Fruit fly (Drosophila melanogaster) whole organism, prepupa: ENCODE data around the gene CG15020.

Experiments used
- Blimp-1 ChIP-seq: fragments of 200-800 bp; sonication (Bioruptor generic); optimal IDR thresholded peaks from 3 replicates; lab custom pipeline; 2017; ENCODE audit warnings: missing biosample characterization, missing genetic modification characterization, mild to moderate bottlenecking, moderate library complexity, missing genetic modification reagents
- CG10669 ChIP-seq: fragments of 200-800 bp; sonication (Bioruptor generic); optimal IDR thresholded peaks from 3 replicates; lab custom pipeline; 2018; ENCODE audit warnings: missing biosample characterization, mild to moderate bottlenecking, missing genetic modification characterization, moderate library complexity
- CG11294 ChIP-seq: fragments of 200-800 bp; sonication (Bioruptor generic); IDR thresholded peaks from 2 replicates; pipeline ENCODE4 v1.3.6; 2022; ENCODE audit warnings: missing biosample characterization, missing genetic modification characterization
- CG11902 ChIP-seq: fragments of 200-800 bp; sonication (Bioruptor generic); optimal IDR thresholded peaks from 3 replicates; lab custom pipeline; 2016; ENCODE audit warnings: missing biosample characterization, missing genetic modification characterization
- CG15336 ChIP-seq: fragments of 200-800 bp; sonication (Bioruptor generic); IDR thresholded peaks from 2 replicates; pipeline ENCODE4 v1.3.6; 2022; ENCODE audit warnings: missing biosample characterization, missing genetic modification characterization
- CG16779 ChIP-seq: fragments of 200-800 bp; sonication (Bioruptor generic); optimal IDR thresholded peaks from 3 replicates; lab custom pipeline; 2017; ENCODE audit warnings: missing biosample characterization, mild to moderate bottlenecking, missing genetic modification characterization
- CG3032 ChIP-seq: fragments of 200-800 bp; optimal IDR thresholded peaks from 2 replicates; lab custom pipeline; 2019; ENCODE audit warnings: missing biosample characterization, mild to moderate bottlenecking, missing genetic modification characterization, moderate library complexity
- CG32006 ChIP-seq: fragments of 200-800 bp; sonication (Bioruptor generic); optimal IDR thresholded peaks from 3 replicates; lab custom pipeline; 2017; ENCODE audit warnings: missing biosample characterization, mild to moderate bottlenecking, missing genetic modification characterization
- CG34406 ChIP-seq: fragments of 200-800 bp; sonication (Bioruptor generic); optimal IDR thresholded peaks from 3 replicates; lab custom pipeline; 2016; ENCODE audit warnings: missing biosample characterization, missing genetic modification characterization
- CG3919 ChIP-seq: fragments of 200-800 bp; sonication (Bioruptor generic); optimal IDR thresholded peaks from 3 replicates; lab custom pipeline; 2016; ENCODE audit warnings: missing biosample characterization, missing genetic modification characterization
- CG4318 ChIP-seq: fragments of 200-800 bp; sonication (Bioruptor generic); optimal IDR thresholded peaks from 3 replicates; lab custom pipeline; 2017; ENCODE audit warnings: missing biosample characterization, mild to moderate bottlenecking, missing genetic modification characterization
- CG6163 ChIP-seq: fragments of 200-800 bp; sonication (Bioruptor generic); IDR thresholded peaks from 3 replicates; pipeline ENCODE4 v1.3.6; 2022; ENCODE audit warnings: missing biosample characterization, missing genetic modification characterization
- CG6276 ChIP-seq: fragments of 200-800 bp; sonication (Bioruptor generic); optimal IDR thresholded peaks from 2 replicates; lab custom pipeline; 2017; ENCODE audit warnings: missing biosample characterization, mild to moderate bottlenecking, missing genetic modification characterization
- CG6792 ChIP-seq: fragments of 200-800 bp; sonication (Bioruptor generic); optimal IDR thresholded peaks from 3 replicates; lab custom pipeline; 2016; ENCODE audit warnings: missing biosample characterization, missing genetic modification characterization
- CG6808 ChIP-seq: fragments of 200-800 bp; sonication (Bioruptor generic); optimal IDR thresholded peaks from 3 replicates; lab custom pipeline; 2017; ENCODE audit warnings: missing biosample characterization, missing genetic modification characterization, mild to moderate bottlenecking, moderate library complexity, missing genetic modification reagents
- CG6854 ChIP-seq: fragments of 200-800 bp; sonication (Bioruptor generic); optimal IDR thresholded peaks from 2 replicates; lab custom pipeline; 2017; ENCODE audit warnings: missing biosample characterization, mild to moderate bottlenecking, missing genetic modification characterization
- CG8119 ChIP-seq: fragments of 200-800 bp; sonication (Bioruptor generic); IDR thresholded peaks from 3 replicates; pipeline ENCODE4 v1.3.6; 2022; ENCODE audit warnings: missing biosample characterization, missing genetic modification characterization
- CG9139 ChIP-seq: fragments of 200-800 bp; sonication (Bioruptor generic); optimal IDR thresholded peaks from 3 replicates; lab custom pipeline; 2017; ENCODE audit warnings: missing biosample characterization, mild to moderate bottlenecking, missing genetic modification characterization
- Eip75B ChIP-seq: fragments of 200-800 bp; sonication (Bioruptor generic); optimal IDR thresholded peaks from 3 replicates; lab custom pipeline; 2016; ENCODE audit warnings: missing biosample characterization, missing genetic modification characterization
- Eip78C ChIP-seq: fragments of 200-800 bp; sonication (Bioruptor generic); peaks from one replicate; lab custom pipeline; 2016; ENCODE audit warnings: missing biosample characterization, missing genetic modification characterization
- Ets96B ChIP-seq: fragments of 200-800 bp; optimal IDR thresholded peaks from 2 replicates; lab custom pipeline; 2019; ENCODE audit warnings: missing biosample characterization, mild to moderate bottlenecking, missing genetic modification characterization, moderate library complexity
- Hr38 ChIP-seq: sonication (Bioruptor generic); optimal IDR thresholded peaks from 2 replicates; lab custom pipeline; 2016; ENCODE audit warnings: missing biosample characterization, missing genetic modification characterization
- Hr39 ChIP-seq: fragments of 200-800 bp; sonication (Bioruptor generic); optimal IDR thresholded peaks from 2 replicates; lab custom pipeline; 2016; ENCODE audit warnings: missing biosample characterization, missing genetic modification characterization
- Hr4 ChIP-seq: fragments of 200-800 bp; sonication (Bioruptor generic); optimal IDR thresholded peaks from 3 replicates; lab custom pipeline; 2016; ENCODE audit warnings: missing biosample characterization, missing genetic modification characterization
- Met ChIP-seq: fragments of 200-800 bp; sonication (Bioruptor generic); optimal IDR thresholded peaks from 3 replicates; lab custom pipeline; 2016; ENCODE audit warnings: missing biosample characterization, missing genetic modification characterization
- OdsH ChIP-seq: fragments of 200-800 bp; sonication (Bioruptor generic); optimal IDR thresholded peaks from 3 replicates; lab custom pipeline; 2016; ENCODE audit warnings: missing biosample characterization, missing genetic modification characterization
- Sox102F ChIP-seq: fragments of 200-800 bp; sonication (Bioruptor generic); optimal IDR thresholded peaks from 2 replicates; lab custom pipeline; 2016; ENCODE audit warnings: missing biosample characterization, mild to moderate bottlenecking, missing genetic modification characterization
- Sox14 ChIP-seq: fragments of 200-800 bp; sonication (Bioruptor generic); optimal IDR thresholded peaks from 3 replicates; lab custom pipeline; 2016; ENCODE audit warnings: missing biosample characterization, missing genetic modification characterization
- achi ChIP-seq: fragments of 200-800 bp; sonication (Bioruptor generic); optimal IDR thresholded peaks from 3 replicates; lab custom pipeline; 2016; ENCODE audit warnings: missing biosample characterization, missing genetic modification characterization
- acj6 ChIP-seq: fragments of 200-800 bp; sonication (Bioruptor generic); optimal IDR thresholded peaks from 3 replicates; lab custom pipeline; 2016; ENCODE audit warnings: missing biosample characterization, missing genetic modification characterization
- cyc ChIP-seq: fragments of 200-800 bp; sonication (Bioruptor generic); optimal IDR thresholded peaks from 3 replicates; lab custom pipeline; 2016; ENCODE audit warnings: missing biosample characterization, missing genetic modification characterization
- dac ChIP-seq: fragments of 200-800 bp; sonication (Bioruptor generic); optimal IDR thresholded peaks from 2 replicates; lab custom pipeline; 2017; ENCODE audit warnings: missing biosample characterization, mild to moderate bottlenecking, missing genetic modification characterization
- dsx ChIP-seq: fragments of 200-800 bp; optimal IDR thresholded peaks from 3 replicates; lab custom pipeline; 2019; ENCODE audit warnings: missing biosample characterization, mild to moderate bottlenecking, missing genetic modification characterization, moderate library complexity; ENCODE audit not compliant: poor library complexity, severe bottlenecking
- eg ChIP-seq: fragments of 200-800 bp; sonication (Bioruptor generic); IDR thresholded peaks from 3 replicates; pipeline ENCODE4 v1.3.6; 2022; ENCODE audit warnings: missing biosample characterization, missing genetic modification characterization
- esn ChIP-seq: fragments of 200-800 bp; sonication (Bioruptor generic); optimal IDR thresholded peaks from 2 replicates; lab custom pipeline; 2016; ENCODE audit warnings: missing biosample characterization, mild to moderate bottlenecking, missing genetic modification characterization, moderate library complexity
- fd59A ChIP-seq: fragments of 200-800 bp; sonication (Bioruptor generic); optimal IDR thresholded peaks from 2 replicates; lab custom pipeline; 2017; ENCODE audit warnings: missing biosample characterization, mild to moderate bottlenecking, missing genetic modification characterization, missing genetic modification reagents
- fd85E ChIP-seq: fragments of 200-800 bp; sonication (Bioruptor generic); optimal IDR thresholded peaks from 3 replicates; lab custom pipeline; 2016; ENCODE audit warnings: missing biosample characterization, missing genetic modification characterization
- fkh ChIP-seq: fragments of 200-800 bp; sonication (Bioruptor generic); optimal IDR thresholded peaks from 3 replicates; lab custom pipeline; 2017; ENCODE audit warnings: missing biosample characterization, mild to moderate bottlenecking, missing genetic modification characterization, moderate library complexity
- lz ChIP-seq: fragments of 200-800 bp; sonication (Bioruptor generic); optimal IDR thresholded peaks from 3 replicates; lab custom pipeline; 2016; ENCODE audit warnings: missing biosample characterization, missing genetic modification characterization
- net ChIP-seq: fragments of 200-800 bp; sonication (Bioruptor generic); optimal IDR thresholded peaks from 3 replicates; lab custom pipeline; 2016; ENCODE audit warnings: missing biosample characterization, missing genetic modification characterization
- pdm3 ChIP-seq: fragments of 200-800 bp; sonication (Bioruptor generic); optimal IDR thresholded peaks from 3 replicates; lab custom pipeline; 2016; ENCODE audit warnings: missing biosample characterization, missing genetic modification characterization
- salr ChIP-seq, 2 experiments: fragments of 200-800 bp; sonication (Bioruptor generic); optimal IDR thresholded peaks; 3 replicates each; lab custom pipeline; 2016 to 2018; ENCODE audit warnings: missing biosample characterization in 2 of 2, missing genetic modification characterization in 2 of 2, mild to moderate bottlenecking in 1 of 2
- spab ChIP-seq: fragments of 200-800 bp; sonication (Bioruptor generic); optimal IDR thresholded peaks from 2 replicates; lab custom pipeline; 2017; ENCODE audit warnings: missing biosample characterization, mild to moderate bottlenecking, missing genetic modification characterization, missing genetic modification reagents
- ss ChIP-seq, 2 experiments: fragments of 200-800 bp; sonication (Bioruptor generic); optimal IDR thresholded peaks; 2 replicates in 1 of 2; 3 replicates in 1 of 2; lab custom pipeline; 2017 to 2018; ENCODE audit warnings: mild to moderate bottlenecking in 2 of 2, missing biosample characterization in 2 of 2, missing genetic modification characterization in 2 of 2, moderate library complexity in 1 of 2
- svp ChIP-seq: fragments of 200-800 bp; sonication (Bioruptor generic); peaks from one replicate; lab custom pipeline; 2016; ENCODE audit warnings: missing biosample characterization, missing genetic modification characterization
- vri ChIP-seq: fragments of 200-800 bp; sonication (Bioruptor generic); optimal IDR thresholded peaks from 3 replicates; lab custom pipeline; 2016; ENCODE audit warnings: missing biosample characterization, mild to moderate bottlenecking, missing genetic modification characterization

CG15020 gene

DNA sequence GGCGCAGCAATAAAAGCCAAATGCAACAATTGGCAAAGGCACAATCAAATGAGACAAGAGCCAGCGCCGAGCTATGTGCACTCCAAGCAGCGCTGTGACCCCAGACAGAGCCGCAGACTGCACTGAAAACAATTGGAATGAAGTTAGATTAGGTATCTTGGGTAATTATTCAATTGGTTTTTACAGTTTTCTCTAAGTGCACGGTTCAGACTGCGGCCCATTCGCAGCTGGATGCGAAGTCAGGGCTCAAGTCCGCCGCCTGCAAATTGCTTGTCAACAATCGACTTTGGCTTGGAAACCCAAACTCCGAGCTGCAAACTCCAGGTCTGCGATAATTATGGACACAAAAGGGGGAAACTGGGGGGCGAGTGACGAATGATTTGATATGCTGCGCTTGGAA is 27.8 kb upstream of the CG15020 start:
- TF ChIP-seq eg (GFP tag; lab: Robert Waterston, UW) (peak; percentile 39; the same call in 2 of the 3 replicates), CG6276 (GFP tag; lab: Kevin White, UChicago) (peak; percentile 20), CG3919 (GFP tag; lab: Kevin White, UChicago) (peak; percentile 37), salr (GFP tag; optimal IDR thresholded peaks at IDR 0.05; lab: Kevin White, UChicago) (peak in 1 of 2 experiments; percentile 21), achi (GFP tag; lab: Kevin White, UChicago) (peak; percentile 10), OdsH (GFP tag; lab: Kevin White, UChicago) (peak; percentile 19), CG34406 (GFP tag; lab: Kevin White, UChicago) (no peak), Hr4 (GFP tag; lab: Kevin White, UChicago) (peak; percentile 16), CG32006 (GFP tag; lab: Kevin White, UChicago) (peak; percentile 29), Hr38 (GFP tag; lab: Kevin White, UChicago) (no peak), svp (no peak), Sox14 (GFP tag; lab: Kevin White, UChicago) (peak; percentile 8), CG6163 (GFP tag; lab: Robert Waterston, UW) (peak; percentile 45; the same call in 1 of the 3 replicates)

DNA sequence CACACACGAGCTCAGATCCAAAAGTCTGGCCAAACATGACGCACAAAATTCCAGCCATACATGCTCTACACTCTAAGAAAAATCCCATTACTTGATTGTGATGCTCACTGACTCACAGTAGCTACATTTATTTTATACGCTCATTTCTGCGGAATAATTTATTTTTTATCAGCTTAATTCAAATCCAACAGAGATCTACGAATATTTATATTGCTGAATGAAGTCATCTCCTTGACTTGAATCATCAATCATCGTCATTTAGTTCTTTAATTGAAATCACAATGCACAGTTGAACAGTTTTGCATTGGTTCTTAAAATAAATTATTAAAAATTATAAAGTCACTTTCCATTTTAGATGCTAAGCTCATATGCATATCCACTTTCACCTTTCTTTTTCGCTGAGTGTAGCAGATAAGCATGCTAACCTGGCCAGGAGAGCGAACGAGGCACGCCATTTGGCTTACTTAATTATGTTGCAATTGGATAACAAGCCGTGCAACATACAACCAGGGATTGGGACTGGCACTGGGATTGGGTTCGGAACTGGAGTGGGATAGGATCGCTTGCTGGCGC is 25.9 kb upstream of the CG15020 start:
- TF ChIP-seq Met (GFP tag; lab: Kevin White, UChicago) (peak; percentile 56), ss (GFP tag; optimal IDR thresholded peaks at IDR 0.05; lab: Kevin White, UChicago) (peak in 1 of 2 experiments; percentile 35), Eip75B (GFP tag; lab: Kevin White, UChicago) (peak; percentile 15), CG6792 (GFP tag; lab: Kevin White, UChicago) (peak; percentile 19), CG8119 (peak; percentile 39; the same call in 1 of the 3 replicates), lz (GFP tag; lab: Kevin White, UChicago) (peak; percentile 47), CG32006 (GFP tag; lab: Kevin White, UChicago) (peak; percentile 78), fkh (no peak), dsx (no peak), Eip78C (peak; percentile 91), Ets96B (peak; percentile 29), CG11902 (GFP tag; lab: Kevin White, UChicago) (peak; percentile 35), CG6854 (GFP tag; lab: Kevin White, UChicago) (no peak), fd59A (GFP tag; lab: Kevin White, UChicago) (peak; percentile 11), CG3919 (GFP tag; lab: Kevin White, UChicago) (peak; percentile 53), net (GFP tag; lab: Kevin White, UChicago) (peak; percentile 59), CG6163 (GFP tag; lab: Robert Waterston, UW) (no peak), fd85E (no peak), Hr4 (GFP tag; lab: Kevin White, UChicago) (peak; percentile 59), CG9139 (GFP tag; lab: Kevin White, UChicago) (no peak), esn (GFP tag; lab: Kevin White, UChicago) (peak; percentile 73), CG3032 (tag; lab: Kevin White, UChicago) (peak; percentile 24), OdsH (GFP tag; lab: Kevin White, UChicago) (peak; percentile 56), acj6 (GFP tag; lab: Kevin White, UChicago) (peak; percentile 37), CG10669 (peak; percentile 8), CG15336 (GFP tag; lab: Robert Waterston, UW) (no peak), CG4318 (peak; percentile 66), vri (GFP tag; lab: Kevin White, UChicago) (no peak), CG16779 (no peak), dac (GFP tag; lab: Kevin White, UChicago) (no peak), cyc (GFP tag; lab: Kevin White, UChicago) (peak; percentile 47), Blimp-1 (GFP tag; lab: Kevin White, UChicago) (peak; percentile 40), CG34406 (GFP tag; lab: Kevin White, UChicago) (peak; percentile 51), Hr39 (peak; percentile 45), CG11294 (GFP tag; lab: Robert Waterston, UW) (no peak), Sox14 (GFP tag; lab: Kevin White, UChicago) (peak; percentile 43), pdm3 (peak; percentile 61), Sox102F (GFP tag; lab: Kevin White, UChicago) (peak; percentile 57), CG6808 (GFP tag; lab: Kevin White, UChicago) (peak; percentile 39), CG6276 (GFP tag; lab: Kevin White, UChicago) (peak; percentile 57), eg (GFP tag; lab: Robert Waterston, UW) (peak; percentile 31; the same call in 1 of the 3 replicates), spab (GFP tag; lab: Kevin White, UChicago) (peak; percentile 8), svp (peak; percentile 91)
